Fruit fly (Drosophila melanogaster) Kc167 (cell line): ENCODE data around the gene RpL34a.

Experiments
- Myc ChIP-seq: fragments of >200 bp; optimal IDR thresholded peaks from 2 replicates; lab custom pipeline; 2017; ENCODE audit warnings: missing external identifiers
- insv ChIP-seq: fragments of >200 bp; optimal IDR thresholded peaks from 3 replicates; lab custom pipeline; 2018; ENCODE audit warnings: missing external identifiers
- psq ChIP-seq: fragments of >200 bp; optimal IDR thresholded peaks from 2 replicates; lab custom pipeline; 2017; ENCODE audit warnings: missing external identifiers
- ttk ChIP-seq: sonication (Bioruptor generic); optimal IDR thresholded peaks from 2 replicates; lab custom pipeline; 2017; ENCODE audit warnings: missing external identifiers

dm6 chr3R:26034643-26035368 lies 24.3 kb downstream of the RpL34a start:
- TF ChIP-seq psq (lab: Kevin White, UChicago) (no peak), ttk (no peak), Myc (no peak), insv (lab: Kevin White, UChicago) (no peak)
